Fruit fly (Drosophila melanogaster) whole organism, prepupa: ENCODE results near the gene Ssdp.
A peak's percentile ranks its signal among the peaks of the same experiment; 100 is the strongest.

Experiments
- CG10631 ChIP-seq: fragments of 200-800 bp; sonication (Bioruptor generic); optimal IDR thresholded peaks from 2 replicates; lab custom pipeline; 2016; ENCODE audit warnings: missing biosample characterization, missing genetic modification characterization
- CG10669 ChIP-seq: fragments of 200-800 bp; sonication (Bioruptor generic); optimal IDR thresholded peaks from 3 replicates; lab custom pipeline; 2018; ENCODE audit warnings: missing biosample characterization, mild to moderate bottlenecking, missing genetic modification characterization, moderate library complexity
- CG11294 ChIP-seq: fragments of 200-800 bp; sonication (Bioruptor generic); IDR thresholded peaks from 2 replicates; pipeline ENCODE4 v1.3.6; 2022; ENCODE audit warnings: missing biosample characterization, missing genetic modification characterization
- CG11762 ChIP-seq: fragments of 200-800 bp; sonication (Bioruptor generic); optimal IDR thresholded peaks from 3 replicates; lab custom pipeline; 2016; ENCODE audit warnings: missing biosample characterization, missing genetic modification characterization; ENCODE audit not compliant: insufficient read depth
- CG11902 ChIP-seq: fragments of 200-800 bp; sonication (Bioruptor generic); optimal IDR thresholded peaks from 3 replicates; lab custom pipeline; 2016; ENCODE audit warnings: missing biosample characterization, missing genetic modification characterization
- CG15336 ChIP-seq: fragments of 200-800 bp; sonication (Bioruptor generic); IDR thresholded peaks from 2 replicates; pipeline ENCODE4 v1.3.6; 2022; ENCODE audit warnings: missing biosample characterization, missing genetic modification characterization
- CG1621 ChIP-seq: fragments of 200-800 bp; sonication (Bioruptor generic); optimal IDR thresholded peaks from 3 replicates; lab custom pipeline; 2018; ENCODE audit warnings: missing biosample characterization, mild to moderate bottlenecking, missing genetic modification characterization
- CG16779 ChIP-seq: fragments of 200-800 bp; sonication (Bioruptor generic); optimal IDR thresholded peaks from 3 replicates; lab custom pipeline; 2017; ENCODE audit warnings: missing biosample characterization, mild to moderate bottlenecking, missing genetic modification characterization
- CG32006 ChIP-seq: fragments of 200-800 bp; sonication (Bioruptor generic); optimal IDR thresholded peaks from 3 replicates; lab custom pipeline; 2017; ENCODE audit warnings: missing biosample characterization, mild to moderate bottlenecking, missing genetic modification characterization
- CG34406 ChIP-seq: fragments of 200-800 bp; sonication (Bioruptor generic); optimal IDR thresholded peaks from 3 replicates; lab custom pipeline; 2016; ENCODE audit warnings: missing biosample characterization, missing genetic modification characterization
- CG3919 ChIP-seq: fragments of 200-800 bp; sonication (Bioruptor generic); optimal IDR thresholded peaks from 3 replicates; lab custom pipeline; 2016; ENCODE audit warnings: missing biosample characterization, missing genetic modification characterization
- CG4318 ChIP-seq: fragments of 200-800 bp; sonication (Bioruptor generic); optimal IDR thresholded peaks from 3 replicates; lab custom pipeline; 2017; ENCODE audit warnings: missing biosample characterization, mild to moderate bottlenecking, missing genetic modification characterization
- CG6163 ChIP-seq: fragments of 200-800 bp; sonication (Bioruptor generic); IDR thresholded peaks from 3 replicates; pipeline ENCODE4 v1.3.6; 2022; ENCODE audit warnings: missing biosample characterization, missing genetic modification characterization
- CG6792 ChIP-seq: fragments of 200-800 bp; sonication (Bioruptor generic); optimal IDR thresholded peaks from 3 replicates; lab custom pipeline; 2016; ENCODE audit warnings: missing biosample characterization, missing genetic modification characterization
- CG6808 ChIP-seq: fragments of 200-800 bp; sonication (Bioruptor generic); optimal IDR thresholded peaks from 3 replicates; lab custom pipeline; 2017; ENCODE audit warnings: missing biosample characterization, missing genetic modification characterization, mild to moderate bottlenecking, moderate library complexity, missing genetic modification reagents
- CG6854 ChIP-seq: fragments of 200-800 bp; sonication (Bioruptor generic); optimal IDR thresholded peaks from 2 replicates; lab custom pipeline; 2017; ENCODE audit warnings: missing biosample characterization, mild to moderate bottlenecking, missing genetic modification characterization
- CG7368 ChIP-seq: fragments of 200-800 bp; sonication (Bioruptor generic); optimal IDR thresholded peaks from 3 replicates; lab custom pipeline; 2016; ENCODE audit warnings: missing biosample characterization, missing genetic modification characterization
- CG8319 ChIP-seq: fragments of 200-800 bp; sonication (Bioruptor generic); optimal IDR thresholded peaks from 3 replicates; lab custom pipeline; 2016; ENCODE audit warnings: missing biosample characterization, missing genetic modification characterization
- CG9139 ChIP-seq: fragments of 200-800 bp; sonication (Bioruptor generic); optimal IDR thresholded peaks from 3 replicates; lab custom pipeline; 2017; ENCODE audit warnings: missing biosample characterization, mild to moderate bottlenecking, missing genetic modification characterization
- Eip75B ChIP-seq: fragments of 200-800 bp; sonication (Bioruptor generic); optimal IDR thresholded peaks from 3 replicates; lab custom pipeline; 2016; ENCODE audit warnings: missing biosample characterization, missing genetic modification characterization
- Eip78C ChIP-seq: fragments of 200-800 bp; sonication (Bioruptor generic); peaks from one replicate; lab custom pipeline; 2016; ENCODE audit warnings: missing biosample characterization, missing genetic modification characterization
- Eip93F ChIP-seq: fragments of 200-800 bp; sonication (Bioruptor generic); optimal IDR thresholded peaks from 2 replicates; lab custom pipeline; 2016; ENCODE audit warnings: missing biosample characterization, mild to moderate bottlenecking, missing genetic modification characterization
- Ets21C ChIP-seq: fragments of 200-800 bp; sonication (Bioruptor generic); optimal IDR thresholded peaks from 3 replicates; lab custom pipeline; 2016; ENCODE audit warnings: missing biosample characterization, missing genetic modification characterization
- Ets96B ChIP-seq: fragments of 200-800 bp; optimal IDR thresholded peaks from 2 replicates; lab custom pipeline; 2019; ENCODE audit warnings: missing biosample characterization, mild to moderate bottlenecking, missing genetic modification characterization, moderate library complexity
- Hr38 ChIP-seq: sonication (Bioruptor generic); optimal IDR thresholded peaks from 2 replicates; lab custom pipeline; 2016; ENCODE audit warnings: missing biosample characterization, missing genetic modification characterization
- Hr39 ChIP-seq: fragments of 200-800 bp; sonication (Bioruptor generic); optimal IDR thresholded peaks from 2 replicates; lab custom pipeline; 2016; ENCODE audit warnings: missing biosample characterization, missing genetic modification characterization
- Hr4 ChIP-seq: fragments of 200-800 bp; sonication (Bioruptor generic); optimal IDR thresholded peaks from 3 replicates; lab custom pipeline; 2016; ENCODE audit warnings: missing biosample characterization, missing genetic modification characterization
- Met ChIP-seq: fragments of 200-800 bp; sonication (Bioruptor generic); optimal IDR thresholded peaks from 3 replicates; lab custom pipeline; 2016; ENCODE audit warnings: missing biosample characterization, missing genetic modification characterization
- OdsH ChIP-seq: fragments of 200-800 bp; sonication (Bioruptor generic); optimal IDR thresholded peaks from 3 replicates; lab custom pipeline; 2016; ENCODE audit warnings: missing biosample characterization, missing genetic modification characterization
- Smox ChIP-seq: fragments of 200-800 bp; sonication (Bioruptor generic); optimal IDR thresholded peaks from 3 replicates; lab custom pipeline; 2016; ENCODE audit warnings: missing biosample characterization, missing genetic modification characterization
- Sox14 ChIP-seq: fragments of 200-800 bp; sonication (Bioruptor generic); optimal IDR thresholded peaks from 3 replicates; lab custom pipeline; 2016; ENCODE audit warnings: missing biosample characterization, missing genetic modification characterization
- acj6 ChIP-seq: fragments of 200-800 bp; sonication (Bioruptor generic); optimal IDR thresholded peaks from 3 replicates; lab custom pipeline; 2016; ENCODE audit warnings: missing biosample characterization, missing genetic modification characterization
- dsx ChIP-seq: fragments of 200-800 bp; optimal IDR thresholded peaks from 3 replicates; lab custom pipeline; 2019; ENCODE audit warnings: missing biosample characterization, mild to moderate bottlenecking, missing genetic modification characterization, moderate library complexity; ENCODE audit not compliant: poor library complexity, severe bottlenecking
- eg ChIP-seq: fragments of 200-800 bp; sonication (Bioruptor generic); IDR thresholded peaks from 3 replicates; pipeline ENCODE4 v1.3.6; 2022; ENCODE audit warnings: missing biosample characterization, missing genetic modification characterization
- esn ChIP-seq: fragments of 200-800 bp; sonication (Bioruptor generic); optimal IDR thresholded peaks from 2 replicates; lab custom pipeline; 2016; ENCODE audit warnings: missing biosample characterization, mild to moderate bottlenecking, missing genetic modification characterization, moderate library complexity
- fd59A ChIP-seq: fragments of 200-800 bp; sonication (Bioruptor generic); optimal IDR thresholded peaks from 2 replicates; lab custom pipeline; 2017; ENCODE audit warnings: missing biosample characterization, mild to moderate bottlenecking, missing genetic modification characterization, missing genetic modification reagents
- fd85E ChIP-seq: fragments of 200-800 bp; sonication (Bioruptor generic); optimal IDR thresholded peaks from 3 replicates; lab custom pipeline; 2016; ENCODE audit warnings: missing biosample characterization, missing genetic modification characterization
- fkh ChIP-seq: fragments of 200-800 bp; sonication (Bioruptor generic); optimal IDR thresholded peaks from 3 replicates; lab custom pipeline; 2017; ENCODE audit warnings: missing biosample characterization, mild to moderate bottlenecking, missing genetic modification characterization, moderate library complexity
- lz ChIP-seq: fragments of 200-800 bp; sonication (Bioruptor generic); optimal IDR thresholded peaks from 3 replicates; lab custom pipeline; 2016; ENCODE audit warnings: missing biosample characterization, missing genetic modification characterization
- ss ChIP-seq, 2 experiments: fragments of 200-800 bp; sonication (Bioruptor generic); optimal IDR thresholded peaks; 2 replicates in 1 of 2; 3 replicates in 1 of 2; lab custom pipeline; 2017 to 2018; ENCODE audit warnings: mild to moderate bottlenecking in 2 of 2, missing biosample characterization in 2 of 2, missing genetic modification characterization in 2 of 2, moderate library complexity in 1 of 2
- svp ChIP-seq: fragments of 200-800 bp; sonication (Bioruptor generic); peaks from one replicate; lab custom pipeline; 2016; ENCODE audit warnings: missing biosample characterization, missing genetic modification characterization
- topi ChIP-seq: fragments of 200-800 bp; sonication (Bioruptor generic); optimal IDR thresholded peaks from 3 replicates; lab custom pipeline; 2016; ENCODE audit warnings: missing biosample characterization, missing genetic modification characterization
- vri ChIP-seq: fragments of 200-800 bp; sonication (Bioruptor generic); optimal IDR thresholded peaks from 3 replicates; lab custom pipeline; 2016; ENCODE audit warnings: missing biosample characterization, mild to moderate bottlenecking, missing genetic modification characterization

The Ssdp gene

dm6 chr3R:18198518-18199118 is 777 bp downstream of the Ssdp start (continued):
- TF ChIP-seq CG15336 (GFP tag; lab: Robert Waterston, UW) (no peak), CG32006 (GFP tag; lab: Kevin White, UChicago) (peak; percentile 23), Ets96B (tag; lab: Kevin White, UChicago) (no peak), CG6854 (GFP tag; lab: Kevin White, UChicago) (peak; percentile 42), Hr39 (GFP tag; lab: Kevin White, UChicago) (no peak), CG4318 (no peak), Smox (GFP tag; lab: Kevin White, UChicago) (no peak), lz (GFP tag; lab: Kevin White, UChicago) (no peak), Hr4 (peak; percentile 23), CG6163 (GFP tag; lab: Robert Waterston, UW) (no peak), Sox14 (GFP tag; lab: Kevin White, UChicago) (peak; percentile 6)
- TF ChIP-seq, all 60 proteins: peak for 28

dm6 chr3R:18197802-18198148 is 1.6 kb downstream of the Ssdp start:
- TF ChIP-seq acj6 (GFP tag; lab: Kevin White, UChicago) (no peak), Hr38 (no peak), OdsH (GFP tag; lab: Kevin White, UChicago) (no peak), CG15336 (GFP tag; lab: Robert Waterston, UW) (no peak), Ets21C (GFP tag; lab: Kevin White, UChicago) (no peak), dsx (GFP tag; lab: Kevin White, UChicago) (no peak), CG9139 (no peak), CG6792 (GFP tag; lab: Kevin White, UChicago) (no peak), eg (no peak), Hr4 (no peak), Eip93F (GFP tag; lab: Kevin White, UChicago) (no peak), CG6163 (GFP tag; lab: Robert Waterston, UW) (no peak), CG10669 (GFP tag; lab: Kevin White, UChicago) (no peak), CG1621 (tag; lab: Kevin White, UChicago) (no peak), Met (GFP tag; lab: Kevin White, UChicago) (no peak)

- TF ChIP-seq CG11762 (GFP tag; lab: Kevin White, UChicago) (no peak), topi (GFP tag; lab: Kevin White, UChicago) (peak; percentile 54), CG32006 (GFP tag; lab: Kevin White, UChicago) (peak; percentile 67), CG10631 (GFP tag; lab: Kevin White, UChicago) (peak; percentile 68), OdsH (GFP tag; lab: Kevin White, UChicago) (peak; percentile 58), CG8319 (GFP tag; lab: Kevin White, UChicago) (no peak), fd59A (peak; percentile 34), Eip75B (GFP tag; lab: Kevin White, UChicago) (peak; percentile 42), Met (GFP tag; lab: Kevin White, UChicago) (peak; percentile 62), fd85E (GFP tag; lab: Kevin White, UChicago) (peak; percentile 33), Hr39 (GFP tag; lab: Kevin White, UChicago) (peak; percentile 45), CG3919 (GFP tag; lab: Kevin White, UChicago) (peak; percentile 21), ss (GFP tag; optimal IDR thresholded peaks at IDR 0.05; lab: Kevin White, UChicago) (peak; percentile 95 to 96), Sox14 (GFP tag; lab: Kevin White, UChicago) (peak; percentile 59), CG10669 (GFP tag; lab: Kevin White, UChicago) (peak; percentile 65), acj6 (GFP tag; lab: Kevin White, UChicago) (peak; percentile 53), eg (no peak), Eip78C (GFP tag; lab: Kevin White, UChicago) (peak; percentile 88), fkh (GFP tag; lab: Kevin White, UChicago) (peak; percentile 17), Hr4 (peak; percentile 44), CG7368 (GFP tag; lab: Kevin White, UChicago) (peak; percentile 10), CG4318 (peak; percentile 53), esn (GFP tag; lab: Kevin White, UChicago) (peak; percentile 74), CG6163 (GFP tag; lab: Robert Waterston, UW) (no peak), Eip93F (GFP tag; lab: Kevin White, UChicago) (peak; percentile 77), Ets21C (GFP tag; lab: Kevin White, UChicago) (peak; percentile 41), svp (GFP tag; lab: Kevin White, UChicago) (peak; percentile 82), CG16779 (tag; lab: Kevin White, UChicago) (peak; percentile 92), CG34406 (peak; percentile 23), CG6854 (GFP tag; lab: Kevin White, UChicago) (peak; percentile 86), CG11294 (GFP tag; lab: Robert Waterston, UW) (no peak), vri (GFP tag; lab: Kevin White, UChicago) (peak; percentile 77), CG6808 (GFP tag; lab: Kevin White, UChicago) (peak; percentile 86), CG11902 (GFP tag; lab: Kevin White, UChicago) (peak; percentile 30), lz (GFP tag; lab: Kevin White, UChicago) (peak; percentile 54)
These were observed 2.2 kb downstream of the Ssdp start for dm6 chr3R:18196991-18197801.
